Worm (Caenorhabditis elegans): ENCODE data around the gene osm-1.

osm-1 gene

DNA sequence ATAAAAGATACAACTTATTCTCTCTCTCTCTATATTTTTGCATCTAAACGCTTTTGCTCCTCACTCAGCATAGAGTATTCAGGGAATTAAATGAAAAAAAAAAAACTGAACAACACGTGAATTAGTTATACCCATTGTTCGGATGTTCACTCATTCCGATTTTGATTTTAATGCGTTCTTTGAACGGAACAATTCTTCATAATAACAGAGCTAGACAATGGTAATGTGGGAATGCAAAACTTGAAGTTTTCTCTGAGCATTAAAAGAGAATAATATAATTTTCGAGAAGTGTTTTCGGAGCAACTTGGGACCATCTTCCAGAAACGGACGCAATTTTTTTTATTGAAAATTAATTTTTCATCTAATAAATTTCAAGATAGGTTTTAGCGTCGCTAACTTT lies 33.8 kb downstream of the osm-1 start:
- no peak for TF ChIP-seq rbr-2 (tag; optimal IDR thresholded peaks at IDR 0.05)
- TF ChIP-seq unc-62 (GFP tag; optimal IDR thresholded peaks at IDR 0.05 in 1 of 2) = peak in 1 of 2 experiments; percentile 94
- TF ChIP-seq unc-62 (tag; optimal IDR thresholded peaks at IDR 0.05) = no peak

DNA sequence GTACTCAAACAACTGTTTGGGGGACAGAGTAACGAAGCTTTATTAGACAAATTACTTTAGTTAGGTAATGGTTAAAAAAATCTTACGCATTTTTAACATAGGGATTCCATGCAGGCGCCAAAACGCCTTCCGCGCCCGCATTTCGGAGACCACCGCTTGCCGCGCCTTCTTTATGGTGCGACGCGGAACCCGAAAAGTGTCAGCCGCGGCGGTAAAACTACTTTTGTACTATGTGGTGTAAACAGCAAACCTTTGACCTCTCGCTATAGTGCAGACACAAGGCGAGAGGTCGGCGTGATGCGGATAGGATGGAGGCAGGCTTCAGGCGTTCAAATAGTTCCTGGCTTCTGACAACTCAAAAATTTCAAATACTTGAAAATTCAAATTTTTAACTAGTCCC lies 34.8 kb downstream of the osm-1 start:
- TF ChIP-seq daf-12 (tag; optimal IDR thresholded peaks at IDR 0.05) (no peak), hlh-11 (tag; optimal IDR thresholded peaks at IDR 0.05) (no peak), sdz-12 (GFP tag; optimal IDR thresholded peaks at IDR 0.05) (no peak), dmd-8 (GFP tag; IDR thresholded peaks at IDR 0.05) (no peak), nhr-42 (GFP tag; IDR thresholded peaks at IDR 0.05) (no peak), F44E2.7 (GFP tag; IDR thresholded peaks at IDR 0.05) (no peak), daf-16 (GFP tag; optimal IDR thresholded peaks at IDR 0.05) (no peak), daf-16 (tag; optimal IDR thresholded peaks at IDR 0.05) (no peak), php-3 (GFP tag; IDR thresholded peaks at IDR 0.05) (no peak), dpl-1 (GFP tag; optimal IDR thresholded peaks at IDR 0.05) (no peak), unc-39 (tag; optimal IDR thresholded peaks at IDR 0.05) (no peak), unc-130 (GFP tag; optimal IDR thresholded peaks at IDR 0.05) (no peak), ZK546.5 (tag; optimal IDR thresholded peaks at IDR 0.05) (no peak), lin-38 (GFP tag; IDR thresholded peaks at IDR 0.05) (no peak), Y48G9A.11 (GFP tag; IDR thresholded peaks at IDR 0.05) (no peak), lsy-2 (tag; optimal IDR thresholded peaks at IDR 0.05) (no peak), ZK337.2 (GFP tag; IDR thresholded peaks at IDR 0.05) (no peak), lin-13 (GFP tag; optimal IDR thresholded peaks at IDR 0.05) (no peak), mxl-2 (GFP tag; conservative IDR thresholded peaks at IDR 0.05) (no peak), daf-8 (GFP tag; IDR thresholded peaks at IDR 0.05) (no peak), skn-1 (tag; optimal IDR thresholded peaks at IDR 0.05) (no peak)

DNA sequence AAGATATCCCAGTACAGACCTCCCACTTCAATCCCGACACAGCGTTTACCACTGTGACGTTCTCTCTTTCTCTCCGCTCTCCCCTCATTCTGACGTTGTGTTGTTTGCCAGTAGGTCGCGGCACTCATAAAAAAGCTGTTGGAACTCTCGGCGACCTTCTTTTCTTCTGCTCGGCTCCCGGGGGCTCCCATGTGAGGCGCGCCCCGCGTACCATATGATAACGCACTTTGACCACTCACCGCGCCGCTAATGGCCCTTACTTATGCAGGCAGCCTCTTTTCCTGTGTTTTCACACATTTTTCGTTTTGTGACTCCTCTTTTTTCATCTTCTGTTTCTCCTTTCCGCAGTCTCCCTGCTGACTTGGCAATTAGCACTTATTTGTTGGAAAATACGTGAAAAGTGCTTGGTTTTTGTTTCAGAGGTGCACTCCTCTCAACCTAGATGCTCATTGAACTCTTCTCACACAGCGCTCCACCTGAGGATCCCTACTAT lies 38.9 kb downstream of the osm-1 start, which contains the start of gene ser-1:
TSS of gene ser-1 (plus strand) at position 443 of the 493 bp plus-strand sequence.
- TF ChIP-seq aha-1 (tag) = peak; percentile 67
- no peak for TF ChIP-seq ztf-7 (tag; optimal IDR thresholded peaks at IDR 0.05)
- TF ChIP-seq egl-27 (tag; optimal IDR thresholded peaks at IDR 0.05) = no peak
- no peak for TF ChIP-seq rbr-2 (tag; optimal IDR thresholded peaks at IDR 0.05)
- TF ChIP-seq dmd-8 (GFP tag; IDR thresholded peaks at IDR 0.05) = peak; percentile 50; the same call in 1 of the 2 replicates
- TF ChIP-seq hlh-30 (tag; optimal IDR thresholded peaks at IDR 0.05; ENCODE audit: insufficient read depth) = no peak
- TF ChIP-seq zip-2 (tag; optimal IDR thresholded peaks at IDR 0.05) = no peak
- TF ChIP-seq arid-1 (GFP tag; conservative IDR thresholded peaks at IDR 0.05) = no peak
- no peak for TF ChIP-seq mdl-1 (tag; optimal IDR thresholded peaks at IDR 0.05)
- TF ChIP-seq nhr-10 (tag; optimal IDR thresholded peaks at IDR 0.05) = no peak
- TF ChIP-seq ceh-28 (tag; optimal IDR thresholded peaks at IDR 0.05) = no peak
- 0 out of 2 replicates have a peak, but pooled peaks have one; percentile 31 for TF ChIP-seq nhr-42 (GFP tag; IDR thresholded peaks at IDR 0.05)
- no peak for TF ChIP-seq spr-3 (GFP tag; optimal IDR thresholded peaks at IDR 0.05)
- peak; percentile 46; the same call in 1 of the 2 replicates for TF ChIP-seq set-16 (GFP tag; IDR thresholded peaks at IDR 0.05)
- TF ChIP-seq duxl-1 (tag; optimal IDR thresholded peaks at IDR 0.05; ENCODE audit: poor library complexity) = no peak

- peak; percentile 20 for TF ChIP-seq ces-1 (GFP tag; optimal IDR thresholded peaks at IDR 0.05)
- 0 out of 2 replicates have a peak, but pooled peaks have one; percentile 15 for TF ChIP-seq ctbp-1 (GFP tag; IDR thresholded peaks at IDR 0.05)
- no peak for TF ChIP-seq cey-2 (tag; optimal IDR thresholded peaks at IDR 0.05; ENCODE audit: borderline replicate concordance, insufficient read depth)
- TF ChIP-seq daf-12 (tag; optimal IDR thresholded peaks at IDR 0.05) = no peak
- peak; percentile 95 for TF ChIP-seq fkh-10 (GFP tag; optimal IDR thresholded peaks at IDR 0.05)
- TF ChIP-seq unc-62 (GFP tag; optimal IDR thresholded peaks at IDR 0.05 in 1 of 2) = peak in 1 of 2 experiments; percentile 14
- TF ChIP-seq unc-62 (tag; optimal IDR thresholded peaks at IDR 0.05) = no peak
- no peak for TF ChIP-seq F26F4.8 (GFP tag; conservative IDR thresholded peaks at IDR 0.05)
- TF ChIP-seq tag-97 (GFP tag; IDR thresholded peaks at IDR 0.05) = no peak
- no peak for TF ChIP-seq aly-2 (tag; optimal IDR thresholded peaks at IDR 0.05)
- TF ChIP-seq F44E2.7 (GFP tag; IDR thresholded peaks at IDR 0.05) = 0 out of 2 replicates have a peak, but pooled peaks have one; percentile 38
- no peak for TF ChIP-seq fos-1 (tag; optimal IDR thresholded peaks at IDR 0.05)
- TF ChIP-seq sdz-12 (GFP tag; optimal IDR thresholded peaks at IDR 0.05) = no peak
Observed at ce11 chrX:16588102-16588501, 47.6 kb downstream of the osm-1 start.
